Fruit fly (Drosophila melanogaster): ENCODE data around the gene Coq3.
A peak's percentile ranks its signal among the peaks of the same experiment; 100 is the strongest.

Gene Coq3

dm6 chr2L:21179615-21180031 lies 21.2 kb upstream of the Coq3 start, which contains the start of the genes bur and Mcm10 (continued):
- no peak for TF ChIP-seq jigr1 (GFP tag; IDR thresholded peaks at IDR 0.05)
- TF ChIP-seq chif (GFP tag; optimal IDR thresholded peaks at IDR 0.05): no peak
- TF ChIP-seq Adf1 (GFP tag; IDR thresholded peaks at IDR 0.05): no peak
- no peak for TF ChIP-seq CG10274 (GFP tag; optimal IDR thresholded peaks at IDR 0.05)
- no peak for TF ChIP-seq Dad (GFP tag; optimal IDR thresholded peaks at IDR 0.05)
- no peak for TF ChIP-seq Awh (GFP tag; IDR thresholded peaks at IDR 0.05)
- peak; percentile 46 for TF ChIP-seq CG17829 (tag; optimal IDR thresholded peaks at IDR 0.05)
- TF ChIP-seq CG5180 (GFP tag; optimal IDR thresholded peaks at IDR 0.05): no peak
- TF ChIP-seq cad (GFP tag; optimal IDR thresholded peaks at IDR 0.05): no peak
- TF ChIP-seq CG12104 (GFP tag; optimal IDR thresholded peaks at IDR 0.05): peak; percentile 25
- TF ChIP-seq ERR (GFP tag; optimal IDR thresholded peaks at IDR 0.05): no peak
- no peak for TF ChIP-seq CG10654 (GFP tag; optimal IDR thresholded peaks at IDR 0.05)
- no peak for TF ChIP-seq HHEX (GFP tag; optimal IDR thresholded peaks at IDR 0.05)
- TF ChIP-seq CG3281 (GFP tag; optimal IDR thresholded peaks at IDR 0.05): no peak
- TF ChIP-seq dysf (GFP tag; IDR thresholded peaks at IDR 0.05): no peak
- TF ChIP-seq CG12769 (tag; optimal IDR thresholded peaks at IDR 0.05): no peak
- TF ChIP-seq CG12391 (tag; optimal IDR thresholded peaks at IDR 0.05): peak; percentile 65
- 0 out of 4 replicates have a peak, but pooled peaks have one; percentile 7 for TF ChIP-seq chinmo (GFP tag; IDR thresholded peaks at IDR 0.05; ENCODE audit: partially characterized antibody)
- no peak for TF ChIP-seq Bteb2 (GFP tag; optimal IDR thresholded peaks at IDR 0.05)
- TF ChIP-seq CG31365 (tag; optimal IDR thresholded peaks at IDR 0.05): no peak
- TF ChIP-seq pho (GFP tag; optimal IDR thresholded peaks at IDR 0.05): no peak
- peak; percentile 98 for TF ChIP-seq CG10267 (tag; optimal IDR thresholded peaks at IDR 0.05)
- no peak for TF ChIP-seq Meics (GFP tag; optimal IDR thresholded peaks at IDR 0.05)
- no peak for TF ChIP-seq Dll (GFP tag; IDR thresholded peaks at IDR 0.05; ENCODE audit: partially characterized antibody)
- no peak for TF ChIP-seq CG15479 (GFP tag; optimal IDR thresholded peaks at IDR 0.05)
- no peak for TF ChIP-seq CG15696 (tag; optimal IDR thresholded peaks at IDR 0.05)
- TF ChIP-seq zfh1 (GFP tag; IDR thresholded peaks at IDR 0.05): no peak
- TF ChIP-seq salm (tag; optimal IDR thresholded peaks at IDR 0.05): no peak
- no peak for TF ChIP-seq nmo (GFP tag; optimal IDR thresholded peaks at IDR 0.05)
- TF ChIP-seq CG2889 (GFP tag; IDR thresholded peaks at IDR 0.05): no peak
- no peak for TF ChIP-seq CG32532 (GFP tag; IDR thresholded peaks at IDR 0.05)
- no peak for TF ChIP-seq Nf-YC (tag; optimal IDR thresholded peaks at IDR 0.05)
- no peak for TF ChIP-seq ems (GFP tag; optimal IDR thresholded peaks at IDR 0.05)
- TF ChIP-seq CG12659 (GFP tag; optimal IDR thresholded peaks at IDR 0.05): peak; percentile 65
- TF ChIP-seq TFAM (GFP tag; optimal IDR thresholded peaks at IDR 0.05): no peak
- no peak for TF ChIP-seq D19A (tag; optimal IDR thresholded peaks at IDR 0.05)
- no peak for TF ChIP-seq cwo (GFP tag; optimal IDR thresholded peaks at IDR 0.05)
- no peak for TF ChIP-seq CG31388 (GFP tag; optimal IDR thresholded peaks at IDR 0.05)
- no peak for TF ChIP-seq CG12155 (GFP tag; optimal IDR thresholded peaks at IDR 0.05)
- TF ChIP-seq lab (GFP tag; optimal IDR thresholded peaks at IDR 0.05): no peak
- TF ChIP-seq lola (GFP tag; optimal IDR thresholded peaks at IDR 0.05): no peak
- TF ChIP-seq Lhr (GFP tag; optimal IDR thresholded peaks at IDR 0.05): peak; percentile 62
- TF ChIP-seq CG6654 (GFP tag; optimal IDR thresholded peaks at IDR 0.05): no peak
- no peak for TF ChIP-seq sim (GFP tag; IDR thresholded peaks at IDR 0.05)
- peak; percentile 25 for TF ChIP-seq CG30403 (GFP tag; optimal IDR thresholded peaks at IDR 0.05)
- no peak for TF ChIP-seq Myb (GFP tag; optimal IDR thresholded peaks at IDR 0.05)
- no peak for TF ChIP-seq Sry-β (GFP tag; optimal IDR thresholded peaks at IDR 0.05)
- no peak for TF ChIP-seq CG12219 (GFP tag; optimal IDR thresholded peaks at IDR 0.05)
- no peak for TF ChIP-seq CG10321 (GFP tag; IDR thresholded peaks at IDR 0.05)
- no peak for TF ChIP-seq Max (GFP tag; optimal IDR thresholded peaks at IDR 0.05)
- TF ChIP-seq CG8478 (optimal IDR thresholded peaks at IDR 0.05): no peak
- TF ChIP-seq CG31441 (GFP tag; IDR thresholded peaks at IDR 0.05): no peak

Measured in whole organism, embryonic.